Worm (Caenorhabditis elegans) whole organism, L4/young adult: Measurements from ENCODE around the gene F09E10.7.

Experiments used
- W03F9.2 ChIP-seq: fragments of 150-350 bp; optimal IDR thresholded peaks from 2 replicates; lab custom pipeline; 2014; ENCODE audit warnings: missing biosample characterization, missing genetic modification characterization
- him-1 ChIP-seq: sonication (generic microtip); optimal IDR thresholded peaks from 2 replicates; lab custom pipeline; 2016; ENCODE audit warnings: missing genotype, missing genetic modification reagents, missing genetic modification characterization, missing compliant biosample characterization

DNA sequence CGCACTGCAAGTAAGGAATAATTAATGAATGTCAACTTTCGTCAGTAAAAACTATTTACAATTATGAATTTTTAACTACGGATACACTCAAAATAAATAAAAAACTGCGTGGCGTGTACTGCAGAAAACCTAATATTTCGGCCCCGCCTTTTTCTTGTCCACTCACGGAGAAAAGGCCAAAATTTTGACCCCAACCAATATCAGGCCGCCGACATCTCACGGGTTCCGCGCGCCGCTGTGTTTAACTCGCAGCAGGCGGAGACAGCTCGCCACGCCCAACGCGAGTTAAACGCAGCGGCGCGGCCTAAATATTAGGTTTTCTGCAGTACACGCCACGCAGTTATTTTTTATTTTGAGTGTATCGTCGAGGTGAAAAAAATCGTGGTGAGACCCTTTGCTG is 30.4 kb downstream of the F09E10.7 start:
- TF ChIP-seq him-1 (tag; lab: Kevin White, UChicago) (no peak), W03F9.2 (tag; lab: Kevin White, UChicago) (no peak)
